Worm (Caenorhabditis elegans) whole organism, L1 larva: Measurements from ENCODE around the gene C38C3.4.

Experiments used
- F16B12.6 ChIP-seq: fragments of 150-350 bp; optimal IDR thresholded peaks from 2 replicates; lab custom pipeline; 2014; ENCODE audit warnings: missing biosample characterization, missing genetic modification characterization
- aly-2 ChIP-seq: fragments of 150-350 bp; optimal IDR thresholded peaks from 2 replicates; lab custom pipeline; 2014; ENCODE audit warnings: missing biosample characterization, missing genetic modification characterization
- blmp-1 ChIP-seq: fragments of 150-350 bp; optimal IDR thresholded peaks from 2 replicates; lab custom pipeline; 2014; ENCODE audit warnings: missing biosample characterization, missing genetic modification characterization
- ceh-82 ChIP-seq, 3 experiments: fragments of 150-350 bp in 1 of 3; sonication (generic microtip) in 2 of 3; optimal IDR thresholded peaks; 2 replicates each; lab custom pipeline; 2014 to 2017; ENCODE audit warnings: missing biosample characterization in 3 of 3, missing genetic modification characterization in 3 of 3
- ceh-88 ChIP-seq: fragments of 200-800 bp; sonication (Bioruptor generic); IDR thresholded peaks from 2 replicates; pipeline ENCODE4 v1.3.6; 2022; ENCODE audit warnings: missing genetic modification characterization, missing compliant biosample characterization
- ceh-90 ChIP-seq: sonication (generic microtip); optimal IDR thresholded peaks from 2 replicates; lab custom pipeline; 2016; ENCODE audit warnings: missing genetic modification characterization, missing compliant biosample characterization
- dsc-1 ChIP-seq: sonication (generic microtip); optimal IDR thresholded peaks from 2 replicates; lab custom pipeline; 2016; ENCODE audit warnings: mild to moderate bottlenecking, missing genetic modification characterization, missing compliant biosample characterization
- efl-3 ChIP-seq: fragments of 200-800 bp; sonication (Bioruptor generic); optimal IDR thresholded peaks from 2 replicates; lab custom pipeline; 2018; ENCODE audit warnings: mild to moderate bottlenecking, missing genetic modification characterization, missing compliant biosample characterization
- elt-2 ChIP-seq: sonication (generic microtip); optimal IDR thresholded peaks from 2 replicates; lab custom pipeline; 2016; ENCODE audit warnings: missing genetic modification characterization, mild to moderate bottlenecking, inconsistent platforms, missing compliant biosample characterization, missing genetic modification reagents
- elt-3 ChIP-seq, 6 experiments: fragments of 150-350 bp in 1 of 6; sonication (generic microtip); optimal IDR thresholded peaks; 2 replicates each; lab custom pipeline; 2017 to 2018; ENCODE audit warnings: missing biosample characterization in 6 of 6, missing genetic modification characterization in 6 of 6, inconsistent platforms in 1 of 6
- fkh-8 ChIP-seq: sonication (generic microtip); optimal IDR thresholded peaks from 2 replicates; lab custom pipeline; 2016; ENCODE audit warnings: mild to moderate bottlenecking, missing genetic modification characterization, missing compliant biosample characterization
- grh-1 ChIP-seq: fragments of 200-800 bp; sonication (Bioruptor generic); IDR thresholded peaks from 2 replicates; pipeline ENCODE4 v1.3.6; 2022; ENCODE audit warnings: missing genetic modification reagents, missing genetic modification characterization, missing compliant biosample characterization
- hlh-4 ChIP-seq: sonication (generic microtip); optimal IDR thresholded peaks from 2 replicates; lab custom pipeline; 2016; ENCODE audit warnings: mild to moderate bottlenecking, missing genetic modification characterization, missing compliant biosample characterization
- hpl-2 ChIP-seq: fragments of 150-350 bp; optimal IDR thresholded peaks from 2 replicates; lab custom pipeline; 2014; ENCODE audit warnings: missing biosample characterization, missing genetic modification reagents, missing genetic modification characterization
- irx-1 ChIP-seq: sonication (generic microtip); optimal IDR thresholded peaks from 2 replicates; lab custom pipeline; 2016; ENCODE audit warnings: missing genetic modification characterization, missing compliant biosample characterization
- isw-1 ChIP-seq: fragments of 200-800 bp; sonication (Bioruptor generic); IDR thresholded peaks from 2 replicates; pipeline ENCODE4 v1.3.6; 2022; ENCODE audit warnings: missing genetic modification characterization, missing compliant biosample characterization
- lin-14 ChIP-seq: fragments of 200-800 bp; sonication (Bioruptor generic); optimal IDR thresholded peaks from 2 replicates; lab custom pipeline; 2018; ENCODE audit warnings: mild to moderate bottlenecking, missing genetic modification characterization, moderate library complexity, missing compliant biosample characterization
- lin-35 ChIP-seq, 2 experiments: fragments of 150-350 bp; optimal IDR thresholded peaks; 2 replicates each; lab custom pipeline; 2014; ENCODE audit warnings: missing biosample characterization in 2 of 2, missing genetic modification characterization in 2 of 2, missing genetic modification reagents in 2 of 2
- lin-39 ChIP-seq: fragments of 150-350 bp; optimal IDR thresholded peaks from 2 replicates; lab custom pipeline; 2014; ENCODE audit warnings: missing biosample characterization, missing genetic modification reagents, missing genetic modification characterization
- lir-3 ChIP-seq: sonication (generic microtip); optimal IDR thresholded peaks from 2 replicates; lab custom pipeline; 2016; ENCODE audit warnings: mild to moderate bottlenecking, missing genetic modification characterization, moderate library complexity, missing compliant biosample characterization; ENCODE audit not compliant: poor library complexity
- mab-9 ChIP-seq: fragments of 200-800 bp; sonication (Bioruptor generic); IDR thresholded peaks from 2 replicates; pipeline ENCODE4 v1.3.6; 2022; ENCODE audit warnings: missing genetic modification reagents, missing genetic modification characterization, missing compliant biosample characterization
- mdl-1 ChIP-seq, 2 experiments: fragments of 150-350 bp; optimal IDR thresholded peaks; 2 replicates each; lab custom pipeline; 2014 to 2017; ENCODE audit warnings: missing biosample characterization in 2 of 2, missing genetic modification characterization in 2 of 2, inconsistent platforms in 1 of 2
- mef-2 ChIP-seq: fragments of 150-350 bp; optimal IDR thresholded peaks from 2 replicates; lab custom pipeline; 2014; ENCODE audit warnings: missing biosample characterization, missing genetic modification characterization
- mep-1 ChIP-seq: fragments of 150-350 bp; optimal IDR thresholded peaks from 2 replicates; lab custom pipeline; 2014; ENCODE audit warnings: missing biosample characterization, missing genetic modification characterization
- nhr-19 ChIP-seq: fragments of 200-800 bp; sonication (Bioruptor generic); conservative IDR thresholded peaks from 2 replicates; pipeline ENCODE4 v1.3.6; 2022; ENCODE audit warnings: missing genetic modification characterization, missing compliant biosample characterization
- nhr-20 ChIP-seq: sonication (generic microtip); optimal IDR thresholded peaks from 2 replicates; lab custom pipeline; 2016; ENCODE audit warnings: mild to moderate bottlenecking, missing genetic modification characterization, missing compliant biosample characterization
- nhr-237 ChIP-seq: fragments of 150-350 bp; optimal IDR thresholded peaks from 2 replicates; lab custom pipeline; 2014; ENCODE audit warnings: missing biosample characterization, missing genetic modification characterization
- nhr-47 ChIP-seq: sonication (generic microtip); optimal IDR thresholded peaks from 2 replicates; lab custom pipeline; 2016; ENCODE audit warnings: mild to moderate bottlenecking, missing genetic modification characterization, moderate library complexity, missing compliant biosample characterization
- nhr-71 ChIP-seq: sonication (generic microtip); optimal IDR thresholded peaks from 2 replicates; lab custom pipeline; 2016; ENCODE audit warnings: mild to moderate bottlenecking, missing genetic modification characterization, moderate library complexity, missing compliant biosample characterization
- nhr-77 ChIP-seq: fragments of 150-350 bp; optimal IDR thresholded peaks from 2 replicates; lab custom pipeline; 2014; ENCODE audit warnings: missing biosample characterization, missing genetic modification characterization
- nhr-85 ChIP-seq: sonication (generic microtip); peaks from one replicate; lab custom pipeline; 2016; ENCODE audit warnings: missing genetic modification characterization, inconsistent platforms, missing compliant biosample characterization
- pag-3 ChIP-seq: sonication (generic microtip); optimal IDR thresholded peaks from 2 replicates; lab custom pipeline; 2017; ENCODE audit warnings: missing genetic modification characterization, mild to moderate bottlenecking, missing compliant biosample characterization, antibody characterized with exemption, borderline replicate concordance; ENCODE audit not compliant: insufficient read depth
- rnt-1 ChIP-seq: sonication (generic microtip); optimal IDR thresholded peaks from 2 replicates; lab custom pipeline; 2016; ENCODE audit warnings: mild to moderate bottlenecking, missing genetic modification characterization, moderate library complexity, missing compliant biosample characterization
- skn-1 ChIP-seq: fragments of 150-350 bp; optimal IDR thresholded peaks from 2 replicates; lab custom pipeline; 2014; ENCODE audit warnings: missing biosample characterization, missing genetic modification characterization
- snpc-4 ChIP-seq: fragments of 150-350 bp; optimal IDR thresholded peaks from 2 replicates; lab custom pipeline; 2014; ENCODE audit warnings: missing biosample characterization, missing genetic modification characterization
- sptf-1 ChIP-seq: fragments of 150-350 bp; optimal IDR thresholded peaks from 2 replicates; lab custom pipeline; 2014; ENCODE audit warnings: missing biosample characterization, missing genetic modification characterization
- tlp-1 ChIP-seq: fragments of 150-350 bp; optimal IDR thresholded peaks from 2 replicates; lab custom pipeline; 2014; ENCODE audit warnings: missing biosample characterization, missing genetic modification characterization
- unc-86 ChIP-seq: sonication (generic microtip); optimal IDR thresholded peaks from 2 replicates; lab custom pipeline; 2016; ENCODE audit warnings: missing genetic modification characterization, missing compliant biosample characterization
- zip-4 ChIP-seq: fragments of 200-800 bp; sonication (Bioruptor generic); optimal IDR thresholded peaks from 2 replicates; lab custom pipeline; 2018; ENCODE audit warnings: mild to moderate bottlenecking, missing genetic modification characterization, moderate library complexity, missing compliant biosample characterization
- ztf-11 ChIP-seq, 2 experiments: sonication (generic microtip); optimal IDR thresholded peaks; 2 replicates each; lab custom pipeline; 2016 to 2017; ENCODE audit warnings: missing genetic modification characterization in 2 of 2, missing biosample characterization in 1 of 2, missing compliant biosample characterization in 1 of 2
- ztf-4 ChIP-seq: fragments of 150-350 bp; optimal IDR thresholded peaks from 2 replicates; lab custom pipeline; 2014; ENCODE audit warnings: missing biosample characterization, missing genetic modification characterization

The C38C3.4 gene

DNA sequence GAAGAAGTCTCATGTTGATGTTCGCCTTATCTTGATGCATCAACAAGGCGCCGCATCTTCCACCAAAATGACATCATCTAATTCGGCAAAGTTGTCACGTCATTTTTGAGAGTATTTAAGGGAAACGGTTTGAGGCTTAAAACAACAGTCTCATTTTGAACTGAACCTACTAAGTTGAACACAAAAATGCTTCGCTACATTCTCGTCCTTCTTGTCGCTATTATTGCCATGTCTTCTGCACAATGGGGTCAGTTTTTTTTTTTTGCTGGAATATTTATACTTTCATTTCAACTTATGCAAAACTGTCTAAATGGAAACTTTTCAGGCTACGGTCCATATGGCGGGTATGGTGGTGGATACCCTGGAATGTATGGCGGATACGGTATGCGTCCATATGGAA is 34.8 kb upstream of the C38C3.4 start, which contains the start of gene cnc-4:
TSS of gene cnc-4 (plus strand) at position 117 of the 400 bp plus-strand sequence.
- no peak for TF ChIP-seq mef-2 (tag; lab: Kevin White, UChicago)
- TF ChIP-seq lin-14: peak; percentile 31
- TF ChIP-seq mep-1: no peak
- TF ChIP-seq efl-3 (GFP tag; lab: Kevin White, UChicago): no peak
- TF ChIP-seq aly-2: no peak
- TF ChIP-seq nhr-85 (tag; lab: Kevin White, UChicago): peak; percentile 74
- TF ChIP-seq grh-1 (GFP tag; lab: Robert Waterston, UW): no peak

DNA sequence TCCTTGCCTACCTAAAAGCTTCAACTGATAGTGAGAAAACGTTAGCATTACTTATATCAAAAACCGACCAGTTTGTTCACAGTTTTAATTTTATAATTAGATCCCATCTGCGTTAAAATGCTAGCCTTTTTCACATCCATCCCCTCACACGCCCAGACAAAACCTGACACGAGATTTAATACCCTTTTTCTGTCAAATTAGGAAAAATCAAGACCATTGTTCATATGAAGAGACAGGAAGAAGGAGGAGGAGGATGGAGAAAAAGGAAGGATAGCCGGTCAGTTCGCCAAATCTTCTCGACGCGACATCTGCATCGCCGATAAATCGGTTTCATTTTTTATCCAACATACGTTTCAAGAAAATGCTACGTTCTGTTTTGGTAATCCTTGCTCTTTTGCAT is 34.1 kb upstream of the C38C3.4 start, which contains the start of gene cnc-3:
TSS of gene cnc-3 (plus strand) at position 281 of the 400 bp plus-strand sequence.
- TF ChIP-seq nhr-85 (tag; lab: Kevin White, UChicago): peak; percentile 50
- TF ChIP-seq nhr-71 (tag; lab: Kevin White, UChicago): peak; percentile 13
- no peak for TF ChIP-seq hpl-2
- TF ChIP-seq unc-86 (tag; lab: Kevin White, UChicago): no peak
- peak; percentile 65 for TF ChIP-seq blmp-1 (tag; lab: Kevin White, UChicago)
- TF ChIP-seq ztf-4 (tag; lab: Kevin White, UChicago): peak; percentile 46
- TF ChIP-seq elt-3 (tag; optimal IDR thresholded peaks at IDR 0.05; lab: Kevin White, UChicago): peak in 1 of 6 experiments; percentile 16
- no peak for TF ChIP-seq hlh-4 (tag; lab: Kevin White, UChicago)
- no peak for TF ChIP-seq elt-2 (tag; lab: Kevin White, UChicago)
- no peak for TF ChIP-seq sptf-1 (tag; lab: Kevin White, UChicago)

ce11 chrV:1450160-1450559 is 31.7 kb upstream of the C38C3.4 start, which contains the start of gene cnc-2:
Gene cnc-2, minus strand, starts transcription at chrV:1450183.
- TF ChIP-seq blmp-1 (tag; lab: Kevin White, UChicago) (peak; percentile 9), nhr-85 (tag; lab: Kevin White, UChicago) (peak; percentile 70), ceh-82 (tag; optimal IDR thresholded peaks at IDR 0.05; lab: Kevin White, UChicago) (no peak), pag-3 (tag; lab: Kevin White, UChicago) (no peak), zip-4 (GFP tag; lab: Kevin White, UChicago) (no peak), nhr-47 (no peak)

- TF ChIP-seq skn-1 (tag; lab: Kevin White, UChicago): no peak
- TF ChIP-seq nhr-19 (GFP tag; lab: Robert Waterston, UW): no peak
- TF ChIP-seq zip-4 (GFP tag; lab: Kevin White, UChicago): no peak
- TF ChIP-seq lin-39 (tag; lab: Kevin White, UChicago): no peak
- no peak for TF ChIP-seq mdl-1 (tag; optimal IDR thresholded peaks at IDR 0.05; lab: Kevin White, UChicago)
- no peak for TF ChIP-seq nhr-20 (tag; lab: Kevin White, UChicago)
- TF ChIP-seq mab-9: 0 out of 2 replicates have a peak, but pooled peaks have one; percentile 16
Measured at ce11 chrV:1451334-1451733, 30.5 kb upstream of the C38C3.4 start, which contains the start of gene srj-23. Gene srj-23, plus strand, starts transcription at chrV:1451634.

ce11 chrV:1454762-1455161 is 27.1 kb upstream of the C38C3.4 start, which contains the start of gene chil-14:
Gene chil-14, plus strand, starts transcription at chrV:1455062.
- TF ChIP-seq nhr-237 (tag; lab: Kevin White, UChicago) (no peak), rnt-1 (tag; lab: Kevin White, UChicago) (no peak), ztf-11 (tag; optimal IDR thresholded peaks at IDR 0.05; lab: Kevin White, UChicago) (no peak), dsc-1 (tag; lab: Kevin White, UChicago) (no peak), nhr-77 (tag; lab: Kevin White, UChicago) (no peak), lir-3 (tag; lab: Kevin White, UChicago) (no peak), ceh-90 (tag; lab: Kevin White, UChicago) (no peak), fkh-8 (tag; lab: Kevin White, UChicago) (no peak), ceh-88 (no peak), F16B12.6 (tag; lab: Kevin White, UChicago) (no peak), isw-1 (GFP tag; lab: Robert Waterston, UW) (no peak), tlp-1 (no peak), grh-1 (GFP tag; lab: Robert Waterston, UW) (no peak), hpl-2 (no peak), lin-35 (GFP tag; optimal IDR thresholded peaks at IDR 0.05; lab: Kevin White, UChicago) (no peak), nhr-85 (tag; lab: Kevin White, UChicago) (no peak), snpc-4 (no peak), zip-4 (GFP tag; lab: Kevin White, UChicago) (no peak), irx-1 (tag; lab: Kevin White, UChicago) (no peak)
